Worm (Caenorhabditis elegans) whole organism, L3 larva: ENCODE data around the gene M162.5.

ENCODE experiments used
- ZK546.5 ChIP-seq: sonication (generic microtip); optimal IDR thresholded peaks from 2 replicates; lab custom pipeline; 2017; ENCODE audit warnings: missing biosample characterization, missing genetic modification characterization
- ama-1 ChIP-seq: fragments of 150-350 bp; optimal IDR thresholded peaks from 2 replicates; lab custom pipeline; 2018

DNA sequence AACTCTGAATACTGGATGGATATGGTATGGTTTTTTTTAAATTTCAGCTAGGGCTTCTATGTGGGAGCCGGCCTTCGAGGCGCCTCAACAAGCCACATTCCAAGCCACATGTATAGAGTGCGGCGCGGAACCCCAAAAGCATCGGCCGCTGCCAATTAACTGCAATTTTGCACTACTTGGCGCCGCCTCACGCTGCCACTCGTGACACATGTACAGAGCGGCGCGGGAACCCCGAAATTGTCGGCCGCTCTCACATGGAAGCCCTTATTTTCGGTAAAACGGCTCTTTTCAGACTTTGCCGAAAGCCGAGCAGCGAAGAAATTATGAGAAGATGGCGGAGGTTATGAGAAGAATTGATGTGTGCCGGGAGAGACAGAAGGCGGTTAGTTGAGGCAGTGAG is 17.1 kb upstream of the M162.5 start:
- TF ChIP-seq ama-1 (lab: Kevin White, UChicago) (no peak), ZK546.5 (tag; lab: Kevin White, UChicago) (no peak)
